Fruit fly (Drosophila melanogaster) whole organism, wandering third instar larva: ENCODE measurements around the gene HtrA2.

Experiments used
- Abd-B ChIP-seq: fragments of >200 bp; optimal IDR thresholded peaks from 2 replicates; lab custom pipeline; 2017; ENCODE audit warnings: missing biosample characterization, missing genetic modification characterization
- CG32264 ChIP-seq: fragments of 200-800 bp; sonication (Bioruptor generic); optimal IDR thresholded peaks from 2 replicates; lab custom pipeline; 2016; ENCODE audit warnings: missing biosample characterization, missing genetic modification characterization
- CG9705 ChIP-seq: fragments of 200-800 bp; sonication (Bioruptor generic); optimal IDR thresholded peaks from 2 replicates; lab custom pipeline; 2018; ENCODE audit warnings: missing biosample characterization, mild to moderate bottlenecking, missing genetic modification characterization
- CrebA ChIP-seq: fragments of 200-800 bp; sonication (Bioruptor generic); optimal IDR thresholded peaks from 2 replicates; lab custom pipeline; 2016; ENCODE audit warnings: missing biosample characterization, mild to moderate bottlenecking, missing genetic modification characterization, borderline replicate concordance
- Dfd ChIP-seq: fragments of >200 bp; optimal IDR thresholded peaks from 2 replicates; lab custom pipeline; 2017; ENCODE audit warnings: missing biosample characterization, missing genetic modification characterization
- Dif ChIP-seq: fragments of 200-275, 200-300 bp; sonication (Bioruptor generic); optimal IDR thresholded peaks from 2 replicates; lab custom pipeline; 2018; ENCODE audit warnings: missing biosample characterization, missing genetic modification characterization; ENCODE audit not compliant: partially characterized antibody
- GATAd ChIP-seq: sonication (Bioruptor generic); optimal IDR thresholded peaks from 2 replicates; lab custom pipeline; 2016; ENCODE audit warnings: missing biosample characterization, missing genetic modification characterization
- Hnf4 ChIP-seq: fragments of 200-800 bp; sonication (Bioruptor generic); optimal IDR thresholded peaks from 2 replicates; lab custom pipeline; 2016; ENCODE audit warnings: missing biosample characterization, mild to moderate bottlenecking, missing genetic modification characterization
- Hr83 ChIP-seq: fragments of 200-300 bp; sonication (Bioruptor generic); optimal IDR thresholded peaks from 2 replicates; lab custom pipeline; 2016; ENCODE audit warnings: missing biosample characterization, mild to moderate bottlenecking, missing genetic modification characterization, moderate library complexity; ENCODE audit not compliant: poor library complexity, severe bottlenecking
- Jra ChIP-seq: sonication (Bioruptor generic); optimal IDR thresholded peaks from 2 replicates; lab custom pipeline; 2016; ENCODE audit warnings: missing biosample characterization, missing genetic modification characterization
- N ChIP-seq: fragments of >200 bp; optimal IDR thresholded peaks from 2 replicates; lab custom pipeline; 2018; ENCODE audit warnings: missing biosample characterization, missing external identifiers, missing genetic modification characterization
- OdsH ChIP-seq: fragments of 200-800 bp; sonication (Bioruptor generic); optimal IDR thresholded peaks from 2 replicates; lab custom pipeline; 2016; ENCODE audit warnings: missing biosample characterization, mild to moderate bottlenecking, missing genetic modification characterization
- Sp1 ChIP-seq: fragments of 200-800 bp; sonication (Bioruptor generic); optimal IDR thresholded peaks from 3 replicates; lab custom pipeline; 2019; ENCODE audit warnings: missing biosample characterization, mild to moderate bottlenecking, missing genetic modification characterization, moderate library complexity
- Vsx2 ChIP-seq: fragments of 200-300, 225-300 bp; sonication (Bioruptor generic); optimal IDR thresholded peaks from 2 replicates; lab custom pipeline; 2018; ENCODE audit warnings: missing biosample characterization, missing genetic modification characterization; ENCODE audit not compliant: partially characterized antibody
- br ChIP-seq: fragments of 200-800 bp; sonication (Bioruptor generic); optimal IDR thresholded peaks from 2 replicates; lab custom pipeline; 2016; ENCODE audit warnings: missing biosample characterization, missing genetic modification characterization
- dl ChIP-seq, 2 experiments: fragments of 175-275, 200-275 bp in 1 of 2; fragments of 200-275 bp in 1 of 2; sonication (Bioruptor generic); optimal IDR thresholded peaks; lab custom pipeline; 2018; ENCODE audit warnings: mild to moderate bottlenecking in 2 of 2, missing biosample characterization in 2 of 2, missing genetic modification characterization in 2 of 2, moderate library complexity in 2 of 2; ENCODE audit not compliant: partially characterized antibody in 2 of 2, insufficient read depth in 1 of 2
- dmrt93B ChIP-seq: fragments of 200-800 bp; sonication (Bioruptor generic); optimal IDR thresholded peaks from 2 replicates; lab custom pipeline; 2018; ENCODE audit warnings: missing biosample characterization, mild to moderate bottlenecking, missing genetic modification characterization
- dsf ChIP-seq: sonication (Bioruptor generic); optimal IDR thresholded peaks from 2 replicates; lab custom pipeline; 2016; ENCODE audit warnings: missing biosample characterization, missing genetic modification characterization, borderline replicate concordance
- ey ChIP-seq: fragments of 200-800 bp; sonication (Bioruptor generic); optimal IDR thresholded peaks from 2 replicates; lab custom pipeline; 2016; ENCODE audit warnings: missing biosample characterization, missing genetic modification characterization
- foxo ChIP-seq, 2 experiments: fragments of 200-800 bp; sonication (Bioruptor generic); optimal IDR thresholded peaks; 2 replicates in 1 of 2; 3 replicates in 1 of 2; lab custom pipeline; 2016 to 2017; ENCODE audit warnings: missing biosample characterization in 2 of 2, missing genetic modification characterization in 2 of 2
- h ChIP-seq: fragments of 200-800 bp; sonication (Bioruptor generic); optimal IDR thresholded peaks from 3 replicates; lab custom pipeline; 2016; ENCODE audit warnings: missing biosample characterization, mild to moderate bottlenecking, missing genetic modification characterization
- lola ChIP-seq: fragments of >200 bp; optimal IDR thresholded peaks from 2 replicates; lab custom pipeline; 2017; ENCODE audit warnings: missing biosample characterization, missing genetic modification characterization
- pan ChIP-seq: fragments of >200 bp; optimal IDR thresholded peaks from 2 replicates; lab custom pipeline; 2017
- psq ChIP-seq: fragments of 200-800 bp; sonication (Bioruptor generic); optimal IDR thresholded peaks from 3 replicates; lab custom pipeline; 2017; ENCODE audit warnings: missing biosample characterization, mild to moderate bottlenecking, missing genetic modification characterization, moderate library complexity
- rgr ChIP-seq: fragments of 200-800 bp; sonication (Bioruptor generic); optimal IDR thresholded peaks from 3 replicates; lab custom pipeline; 2016; ENCODE audit warnings: missing biosample characterization, mild to moderate bottlenecking, missing genetic modification characterization
- tai ChIP-seq: sonication (Bioruptor generic); optimal IDR thresholded peaks from 2 replicates; lab custom pipeline; 2016; ENCODE audit warnings: missing biosample characterization, missing genetic modification characterization
- usp ChIP-seq: fragments of >200 bp; optimal IDR thresholded peaks from 2 replicates; lab custom pipeline; 2017; ENCODE audit warnings: missing biosample characterization, missing genetic modification characterization
- woc ChIP-seq: sonication (Bioruptor generic); optimal IDR thresholded peaks from 2 replicates; lab custom pipeline; 2016; ENCODE audit warnings: missing biosample characterization, mild to moderate bottlenecking, missing genetic modification characterization

HtrA2 gene

dm6 chr3R:14468652-14469289, 42.7 kb downstream of the HtrA2 start:
- TF ChIP-seq Dfd (GFP tag; lab: Kevin White, UChicago) (peak; percentile 61), psq (GFP tag; lab: Kevin White, UChicago) (no peak)
- TF ChIP-seq, all 38 proteins: peak for 1

- TF ChIP-seq tai (GFP tag; lab: Kevin White, UChicago) (no peak), GATAd (GFP tag; lab: Kevin White, UChicago) (no peak), Hr83 (GFP tag; lab: Kevin White, UChicago) (no peak), ey (GFP tag; lab: Kevin White, UChicago) (no peak), Jra (GFP tag; lab: Kevin White, UChicago) (no peak), psq (GFP tag; lab: Kevin White, UChicago) (no peak), Hnf4 (GFP tag; lab: Kevin White, UChicago) (no peak), Vsx2 (GFP tag; lab: Kevin White, UChicago) (no peak), CG9705 (no peak)
Observed at dm6 chr3R:14467231-14467846, 44.2 kb downstream of the HtrA2 start.

dm6 chr3R:14466312-14466711, 45.2 kb downstream of the HtrA2 start:
- TF ChIP-seq h (GFP tag; lab: Kevin White, UChicago) (no peak), woc (no peak), ey (GFP tag; lab: Kevin White, UChicago) (no peak), tai (GFP tag; lab: Kevin White, UChicago) (no peak), CG32264 (GFP tag; lab: Kevin White, UChicago) (no peak), Jra (GFP tag; lab: Kevin White, UChicago) (no peak), Hr83 (GFP tag; lab: Kevin White, UChicago) (no peak), Dif (GFP tag; lab: Kevin White, UChicago) (no peak), OdsH (GFP tag; lab: Kevin White, UChicago) (no peak), dsf (no peak), Abd-B (no peak), pan (lab: Kevin White, UChicago) (no peak), usp (no peak)

- TF ChIP-seq Sp1 (GFP tag; lab: Kevin White, UChicago): no peak
- TF ChIP-seq, all 38 proteins: peak for 0
Observed at dm6 chr3R:14465183-14465582, 46.3 kb downstream of the HtrA2 start.

- TF ChIP-seq OdsH (GFP tag; lab: Kevin White, UChicago): no peak
- no peak for TF ChIP-seq GATAd (GFP tag; lab: Kevin White, UChicago)
- no peak for TF ChIP-seq CrebA
- TF ChIP-seq foxo (GFP tag; optimal IDR thresholded peaks at IDR 0.05; lab: Kevin White, UChicago): no peak
- TF ChIP-seq h (GFP tag; lab: Kevin White, UChicago): no peak
- no peak for TF ChIP-seq dmrt93B (GFP tag; lab: Kevin White, UChicago)
- TF ChIP-seq rgr: no peak
- TF ChIP-seq Dfd (GFP tag; lab: Kevin White, UChicago): no peak
- no peak for TF ChIP-seq Sp1 (GFP tag; lab: Kevin White, UChicago)
- TF ChIP-seq Vsx2 (GFP tag; lab: Kevin White, UChicago): no peak
- no peak for TF ChIP-seq N (GFP tag; lab: Kevin White, UChicago)
- no peak for TF ChIP-seq dl (GFP tag; optimal IDR thresholded peaks at IDR 0.05; lab: Kevin White, UChicago; ENCODE audit: insufficient read depth in 1 of 2, partially characterized antibody in 2 of 2)
- TF ChIP-seq lola (GFP tag; lab: Kevin White, UChicago): no peak
- TF ChIP-seq br (GFP tag; lab: Kevin White, UChicago): no peak
- TF ChIP-seq Jra (GFP tag; lab: Kevin White, UChicago): no peak
Observed at dm6 chr3R:14464423-14464822, 47.1 kb downstream of the HtrA2 start.
